Fruit fly (Drosophila melanogaster) whole organism, prepupa: ENCODE measurements around the gene CG9702.
A peak's percentile ranks its signal among the peaks of the same experiment; 100 is the strongest.

Source experiments
- Blimp-1 ChIP-seq: fragments of 200-800 bp; sonication (Bioruptor generic); optimal IDR thresholded peaks from 3 replicates; lab custom pipeline; 2017; ENCODE audit warnings: missing biosample characterization, missing genetic modification characterization, mild to moderate bottlenecking, moderate library complexity, missing genetic modification reagents
- CG10631 ChIP-seq: fragments of 200-800 bp; sonication (Bioruptor generic); optimal IDR thresholded peaks from 2 replicates; lab custom pipeline; 2016; ENCODE audit warnings: missing biosample characterization, missing genetic modification characterization
- CG10669 ChIP-seq: fragments of 200-800 bp; sonication (Bioruptor generic); optimal IDR thresholded peaks from 3 replicates; lab custom pipeline; 2018; ENCODE audit warnings: missing biosample characterization, mild to moderate bottlenecking, missing genetic modification characterization, moderate library complexity
- CG11294 ChIP-seq: fragments of 200-800 bp; sonication (Bioruptor generic); IDR thresholded peaks from 2 replicates; pipeline ENCODE4 v1.3.6; 2022; ENCODE audit warnings: missing biosample characterization, missing genetic modification characterization
- CG15336 ChIP-seq: fragments of 200-800 bp; sonication (Bioruptor generic); IDR thresholded peaks from 2 replicates; pipeline ENCODE4 v1.3.6; 2022; ENCODE audit warnings: missing biosample characterization, missing genetic modification characterization
- CG31627 ChIP-seq: fragments of 200-800 bp; sonication (Bioruptor generic); optimal IDR thresholded peaks from 3 replicates; lab custom pipeline; 2016; ENCODE audit warnings: missing biosample characterization, missing genetic modification characterization
- CG32006 ChIP-seq: fragments of 200-800 bp; sonication (Bioruptor generic); optimal IDR thresholded peaks from 3 replicates; lab custom pipeline; 2017; ENCODE audit warnings: missing biosample characterization, mild to moderate bottlenecking, missing genetic modification characterization
- CG3919 ChIP-seq: fragments of 200-800 bp; sonication (Bioruptor generic); optimal IDR thresholded peaks from 3 replicates; lab custom pipeline; 2016; ENCODE audit warnings: missing biosample characterization, missing genetic modification characterization
- CG4318 ChIP-seq: fragments of 200-800 bp; sonication (Bioruptor generic); optimal IDR thresholded peaks from 3 replicates; lab custom pipeline; 2017; ENCODE audit warnings: missing biosample characterization, mild to moderate bottlenecking, missing genetic modification characterization
- CG6808 ChIP-seq: fragments of 200-800 bp; sonication (Bioruptor generic); optimal IDR thresholded peaks from 3 replicates; lab custom pipeline; 2017; ENCODE audit warnings: missing biosample characterization, missing genetic modification characterization, mild to moderate bottlenecking, moderate library complexity, missing genetic modification reagents
- CG7368 ChIP-seq: fragments of 200-800 bp; sonication (Bioruptor generic); optimal IDR thresholded peaks from 3 replicates; lab custom pipeline; 2016; ENCODE audit warnings: missing biosample characterization, missing genetic modification characterization
- CG8119 ChIP-seq: fragments of 200-800 bp; sonication (Bioruptor generic); IDR thresholded peaks from 3 replicates; pipeline ENCODE4 v1.3.6; 2022; ENCODE audit warnings: missing biosample characterization, missing genetic modification characterization
- CG8319 ChIP-seq: fragments of 200-800 bp; sonication (Bioruptor generic); optimal IDR thresholded peaks from 3 replicates; lab custom pipeline; 2016; ENCODE audit warnings: missing biosample characterization, missing genetic modification characterization
- Eip78C ChIP-seq: fragments of 200-800 bp; sonication (Bioruptor generic); peaks from one replicate; lab custom pipeline; 2016; ENCODE audit warnings: missing biosample characterization, missing genetic modification characterization
- Gug ChIP-seq: fragments of 200-800 bp; sonication (Bioruptor generic); IDR thresholded peaks from 2 replicates; pipeline ENCODE4 v1.3.6; 2022; ENCODE audit warnings: missing biosample characterization, missing genetic modification characterization
- Lpt ChIP-seq: fragments of 200-800 bp; sonication (Bioruptor generic); optimal IDR thresholded peaks from 3 replicates; lab custom pipeline; 2016; ENCODE audit warnings: missing biosample characterization, missing genetic modification characterization
- OdsH ChIP-seq: fragments of 200-800 bp; sonication (Bioruptor generic); optimal IDR thresholded peaks from 3 replicates; lab custom pipeline; 2016; ENCODE audit warnings: missing biosample characterization, missing genetic modification characterization
- Sox102F ChIP-seq: fragments of 200-800 bp; sonication (Bioruptor generic); optimal IDR thresholded peaks from 2 replicates; lab custom pipeline; 2016; ENCODE audit warnings: missing biosample characterization, mild to moderate bottlenecking, missing genetic modification characterization
- Sox14 ChIP-seq: fragments of 200-800 bp; sonication (Bioruptor generic); optimal IDR thresholded peaks from 3 replicates; lab custom pipeline; 2016; ENCODE audit warnings: missing biosample characterization, missing genetic modification characterization
- acj6 ChIP-seq: fragments of 200-800 bp; sonication (Bioruptor generic); optimal IDR thresholded peaks from 3 replicates; lab custom pipeline; 2016; ENCODE audit warnings: missing biosample characterization, missing genetic modification characterization
- cyc ChIP-seq: fragments of 200-800 bp; sonication (Bioruptor generic); optimal IDR thresholded peaks from 3 replicates; lab custom pipeline; 2016; ENCODE audit warnings: missing biosample characterization, missing genetic modification characterization
- dsx ChIP-seq: fragments of 200-800 bp; optimal IDR thresholded peaks from 3 replicates; lab custom pipeline; 2019; ENCODE audit warnings: missing biosample characterization, mild to moderate bottlenecking, missing genetic modification characterization, moderate library complexity; ENCODE audit not compliant: poor library complexity, severe bottlenecking
- esn ChIP-seq: fragments of 200-800 bp; sonication (Bioruptor generic); optimal IDR thresholded peaks from 2 replicates; lab custom pipeline; 2016; ENCODE audit warnings: missing biosample characterization, mild to moderate bottlenecking, missing genetic modification characterization, moderate library complexity
- fd59A ChIP-seq: fragments of 200-800 bp; sonication (Bioruptor generic); optimal IDR thresholded peaks from 2 replicates; lab custom pipeline; 2017; ENCODE audit warnings: missing biosample characterization, mild to moderate bottlenecking, missing genetic modification characterization, missing genetic modification reagents
- fd85E ChIP-seq: fragments of 200-800 bp; sonication (Bioruptor generic); optimal IDR thresholded peaks from 3 replicates; lab custom pipeline; 2016; ENCODE audit warnings: missing biosample characterization, missing genetic modification characterization
- pdm3 ChIP-seq: fragments of 200-800 bp; sonication (Bioruptor generic); optimal IDR thresholded peaks from 3 replicates; lab custom pipeline; 2016; ENCODE audit warnings: missing biosample characterization, missing genetic modification characterization
- salr ChIP-seq, 2 experiments: fragments of 200-800 bp; sonication (Bioruptor generic); optimal IDR thresholded peaks; 3 replicates each; lab custom pipeline; 2016 to 2018; ENCODE audit warnings: missing biosample characterization in 2 of 2, missing genetic modification characterization in 2 of 2, mild to moderate bottlenecking in 1 of 2
- ss ChIP-seq, 2 experiments: fragments of 200-800 bp; sonication (Bioruptor generic); optimal IDR thresholded peaks; 2 replicates in 1 of 2; 3 replicates in 1 of 2; lab custom pipeline; 2017 to 2018; ENCODE audit warnings: mild to moderate bottlenecking in 2 of 2, missing biosample characterization in 2 of 2, missing genetic modification characterization in 2 of 2, moderate library complexity in 1 of 2
- svp ChIP-seq: fragments of 200-800 bp; sonication (Bioruptor generic); peaks from one replicate; lab custom pipeline; 2016; ENCODE audit warnings: missing biosample characterization, missing genetic modification characterization
- topi ChIP-seq: fragments of 200-800 bp; sonication (Bioruptor generic); optimal IDR thresholded peaks from 3 replicates; lab custom pipeline; 2016; ENCODE audit warnings: missing biosample characterization, missing genetic modification characterization
- vri ChIP-seq: fragments of 200-800 bp; sonication (Bioruptor generic); optimal IDR thresholded peaks from 3 replicates; lab custom pipeline; 2016; ENCODE audit warnings: missing biosample characterization, mild to moderate bottlenecking, missing genetic modification characterization

CG9702 gene

dm6 chr3R:30590237-30590636, 11.0 kb downstream of the CG9702 start (continued):
- TF ChIP-seq CG3919, result peak; percentile 17
- peak; percentile 66 for TF ChIP-seq svp
- no peak for TF ChIP-seq pdm3 (GFP tag; lab: Kevin White, UChicago)
- TF ChIP-seq Eip78C, result peak; percentile 78
- TF ChIP-seq CG15336 (GFP tag; lab: Robert Waterston, UW), result no peak
- TF ChIP-seq CG32006 (GFP tag; lab: Kevin White, UChicago), result peak; percentile 15
- no peak for TF ChIP-seq CG11294 (GFP tag; lab: Robert Waterston, UW)
- TF ChIP-seq esn (GFP tag; lab: Kevin White, UChicago), result peak; percentile 44

dm6 chr3R:30590845-30591244, 11.6 kb downstream of the CG9702 start:
- TF ChIP-seq Eip78C (peak; percentile 44), svp (peak; percentile 6), CG32006 (GFP tag; lab: Kevin White, UChicago) (no peak), CG10631 (GFP tag; lab: Kevin White, UChicago) (no peak), fd59A (GFP tag; lab: Kevin White, UChicago) (no peak)

- TF ChIP-seq vri (peak; percentile 21), svp (peak; percentile 8), Sox14 (GFP tag; lab: Kevin White, UChicago) (no peak)
These were observed 13.5 kb downstream of the CG9702 start for dm6 chr3R:30592733-30593132.

- TF ChIP-seq salr (GFP tag; optimal IDR thresholded peaks at IDR 0.05; lab: Kevin White, UChicago), result no peak
- TF ChIP-seq Sox102F (GFP tag; lab: Kevin White, UChicago), result no peak
- no peak for TF ChIP-seq Lpt (GFP tag; lab: Kevin White, UChicago)
- no peak for TF ChIP-seq CG31627 (GFP tag; lab: Kevin White, UChicago)
- TF ChIP-seq Gug, result no peak
- TF ChIP-seq dsx (GFP tag; lab: Kevin White, UChicago), result no peak
- TF ChIP-seq fd85E, result no peak
- TF ChIP-seq Blimp-1 (GFP tag; lab: Kevin White, UChicago), result no peak
- TF ChIP-seq CG32006 (GFP tag; lab: Kevin White, UChicago), result no peak
- no peak for TF ChIP-seq cyc
- TF ChIP-seq, all 60 proteins: peak for 0
These were observed 17.5 kb downstream of the CG9702 start, which contains the start of gene CG31019 for dm6 chr3R:30596704-30597103. TSS of gene CG31019 (plus strand) at chr3R:30597004.

- TF ChIP-seq CG11294 (GFP tag; lab: Robert Waterston, UW) (no peak), CG8119 (GFP tag; lab: Robert Waterston, UW) (no peak), fd59A (GFP tag; lab: Kevin White, UChicago) (no peak), CG10669 (GFP tag; lab: Kevin White, UChicago) (no peak), vri (no peak), topi (GFP tag; lab: Kevin White, UChicago) (no peak), ss (GFP tag; optimal IDR thresholded peaks at IDR 0.05; lab: Kevin White, UChicago) (no peak), OdsH (no peak), CG4318 (GFP tag; lab: Kevin White, UChicago) (no peak), CG6808 (GFP tag; lab: Kevin White, UChicago) (no peak), acj6 (no peak), Gug (no peak), CG8319 (no peak), CG7368 (GFP tag; lab: Kevin White, UChicago) (no peak), CG32006 (GFP tag; lab: Kevin White, UChicago) (no peak)
- TF ChIP-seq, all 60 proteins: peak for 0
These were observed 20.3 kb downstream of the CG9702 start for dm6 chr3R:30599404-30599980.
